Fruit fly (Drosophila melanogaster) Kc167 (cell line): ENCODE results near the gene Afti.

Experiments used
- Myc ChIP-seq: fragments of >200 bp; optimal IDR thresholded peaks from 2 replicates; lab custom pipeline; 2017; ENCODE audit warnings: missing external identifiers
- Sin3A ChIP-seq: fragments of >200 bp; optimal IDR thresholded peaks from 2 replicates; lab custom pipeline; 2018; ENCODE audit warnings: missing external identifiers
- h ChIP-seq: fragments of >200 bp; optimal IDR thresholded peaks from 3 replicates; lab custom pipeline; 2018; ENCODE audit warnings: missing external identifiers
- insv ChIP-seq: fragments of >200 bp; optimal IDR thresholded peaks from 3 replicates; lab custom pipeline; 2018; ENCODE audit warnings: missing external identifiers
- psq ChIP-seq: fragments of >200 bp; optimal IDR thresholded peaks from 2 replicates; lab custom pipeline; 2017; ENCODE audit warnings: missing external identifiers
- ttk ChIP-seq: sonication (Bioruptor generic); optimal IDR thresholded peaks from 2 replicates; lab custom pipeline; 2017; ENCODE audit warnings: missing external identifiers

Afti gene

DNA sequence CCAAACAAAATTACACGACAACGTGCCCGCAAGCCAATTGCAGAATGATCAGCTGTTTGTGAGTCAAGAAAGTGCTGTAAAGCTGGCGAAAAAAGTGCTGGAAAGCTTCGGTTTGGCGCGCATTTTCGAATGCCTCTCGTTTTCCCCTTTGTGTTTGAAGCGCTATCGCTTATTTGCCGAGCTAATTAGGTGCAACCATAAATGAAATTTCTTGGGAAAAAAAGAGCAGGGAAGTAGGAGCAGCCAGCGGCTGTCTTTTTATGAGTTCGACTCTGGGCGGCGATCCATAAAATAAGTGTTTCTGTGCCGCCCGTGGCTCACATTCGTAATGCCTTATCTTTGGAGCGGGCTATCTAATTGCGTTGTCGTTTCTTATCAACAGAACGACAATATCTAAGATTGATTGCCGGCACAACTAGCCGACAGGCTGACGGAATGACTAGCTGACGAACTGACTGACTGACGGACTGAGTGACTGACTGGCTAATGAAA is 35.3 kb upstream of the Afti start, which contains the start of gene Dnaaf5:
TSS of gene Dnaaf5 (minus strand) at position 46 of the 492 bp plus-strand sequence.
- TF ChIP-seq h (lab: Kevin White, UChicago), result no peak
- TF ChIP-seq psq (lab: Kevin White, UChicago), result no peak
- no peak for TF ChIP-seq Myc (lab: Kevin White, UChicago)
- no peak for TF ChIP-seq Sin3A (lab: Kevin White, UChicago)
- TF ChIP-seq insv, result no peak
- TF ChIP-seq ttk (lab: Kevin White, UChicago), result no peak

DNA sequence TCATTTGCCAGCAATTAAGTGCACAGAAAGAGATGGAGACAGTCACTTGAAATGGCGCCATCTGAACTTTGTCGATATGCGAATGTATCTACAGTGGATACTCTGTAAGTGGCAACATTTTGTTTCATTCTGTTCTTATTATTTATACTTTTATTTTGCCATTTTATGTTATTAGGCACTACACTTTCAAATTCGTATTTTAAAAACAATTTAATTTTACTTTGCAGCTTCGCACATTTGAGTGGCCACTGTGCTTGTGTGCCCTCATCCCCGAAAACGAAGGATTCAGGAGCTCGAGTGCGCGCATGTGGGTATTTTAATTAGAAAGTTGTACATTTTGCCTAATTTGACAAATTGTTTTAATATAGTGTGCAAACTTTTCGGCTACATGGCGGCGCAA is 30.9 kb upstream of the Afti start:
- TF ChIP-seq insv, result no peak

dm6 chr3R:14356619-14357018 is 30.1 kb upstream of the Afti start:
- TF ChIP-seq Myc (lab: Kevin White, UChicago) (no peak), psq (lab: Kevin White, UChicago) (no peak)

DNA sequence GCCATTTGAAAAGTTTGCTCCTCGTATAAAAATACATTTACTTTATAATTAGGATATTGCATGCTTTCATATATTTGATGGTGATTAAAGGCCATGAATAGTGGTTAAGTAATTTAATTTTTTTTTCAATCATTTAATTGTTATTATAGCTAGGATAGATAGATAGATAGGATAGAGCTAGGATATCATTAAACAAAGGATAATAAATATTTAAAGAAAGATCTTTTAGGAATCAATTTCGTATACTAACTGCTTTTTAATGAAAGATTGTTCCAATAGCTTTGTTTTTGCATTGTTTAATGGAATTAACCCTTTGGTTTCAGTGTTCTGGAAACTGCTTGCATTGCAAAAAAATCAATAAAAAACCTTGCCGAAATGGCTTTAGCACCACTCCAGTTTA is 28.1 kb upstream of the Afti start:
- TF ChIP-seq Sin3A (lab: Kevin White, UChicago), result no peak
- TF ChIP-seq h (lab: Kevin White, UChicago), result no peak
- no peak for TF ChIP-seq ttk (lab: Kevin White, UChicago)
- no peak for TF ChIP-seq psq (lab: Kevin White, UChicago)
- no peak for TF ChIP-seq insv
- no peak for TF ChIP-seq Myc (lab: Kevin White, UChicago)

- TF ChIP-seq ttk (lab: Kevin White, UChicago) (no peak), psq (lab: Kevin White, UChicago) (no peak), Myc (lab: Kevin White, UChicago) (no peak), insv (no peak), Sin3A (lab: Kevin White, UChicago) (no peak), h (lab: Kevin White, UChicago) (no peak)
These were observed 27.3 kb upstream of the Afti start for dm6 chr3R:14353733-14354152.

DNA sequence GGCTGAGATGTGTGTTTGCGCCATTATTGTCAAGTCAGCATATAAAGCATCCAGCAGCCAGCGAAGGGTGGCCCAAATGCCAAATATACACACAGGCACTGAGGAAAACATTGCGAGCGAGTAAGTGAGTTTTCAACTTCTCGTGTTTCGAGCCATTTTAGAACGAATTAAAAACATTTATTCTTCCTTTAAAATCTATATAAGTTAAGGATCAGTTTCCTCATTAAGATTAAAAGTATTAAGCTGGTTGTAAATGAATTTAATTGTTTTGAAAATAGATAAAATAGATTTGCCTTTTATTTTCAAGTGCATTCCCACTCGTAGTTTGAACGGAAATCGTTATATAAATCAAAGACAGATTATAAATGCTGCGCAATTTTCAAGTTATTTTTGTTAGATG is 24.9 kb upstream of the Afti start:
- TF ChIP-seq ttk (lab: Kevin White, UChicago), result no peak
- no peak for TF ChIP-seq insv
- TF ChIP-seq Myc (lab: Kevin White, UChicago), result no peak
- no peak for TF ChIP-seq Sin3A (lab: Kevin White, UChicago)

DNA sequence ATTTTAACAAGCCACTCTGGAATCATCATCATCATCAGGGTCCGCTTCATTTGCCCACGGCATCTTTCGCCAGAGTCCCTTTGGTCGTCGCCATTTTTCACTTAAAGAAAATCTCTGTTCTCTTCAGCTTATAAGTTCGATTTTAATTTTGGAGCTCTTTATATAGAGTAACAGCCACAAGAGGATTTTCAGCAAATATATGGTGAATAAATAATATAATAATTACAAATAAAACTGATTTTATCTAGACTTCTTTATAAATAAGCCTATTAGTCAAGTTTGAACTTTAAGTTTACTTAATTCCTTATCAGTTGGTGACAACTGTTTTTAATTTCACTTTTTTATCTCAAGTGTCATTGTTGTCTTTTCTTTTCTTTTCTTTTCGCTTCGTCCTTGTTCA is 22.0 kb upstream of the Afti start:
- TF ChIP-seq Myc (lab: Kevin White, UChicago) (no peak), h (lab: Kevin White, UChicago) (no peak), insv (no peak), ttk (lab: Kevin White, UChicago) (no peak), Sin3A (lab: Kevin White, UChicago) (no peak), psq (lab: Kevin White, UChicago) (no peak)

DNA sequence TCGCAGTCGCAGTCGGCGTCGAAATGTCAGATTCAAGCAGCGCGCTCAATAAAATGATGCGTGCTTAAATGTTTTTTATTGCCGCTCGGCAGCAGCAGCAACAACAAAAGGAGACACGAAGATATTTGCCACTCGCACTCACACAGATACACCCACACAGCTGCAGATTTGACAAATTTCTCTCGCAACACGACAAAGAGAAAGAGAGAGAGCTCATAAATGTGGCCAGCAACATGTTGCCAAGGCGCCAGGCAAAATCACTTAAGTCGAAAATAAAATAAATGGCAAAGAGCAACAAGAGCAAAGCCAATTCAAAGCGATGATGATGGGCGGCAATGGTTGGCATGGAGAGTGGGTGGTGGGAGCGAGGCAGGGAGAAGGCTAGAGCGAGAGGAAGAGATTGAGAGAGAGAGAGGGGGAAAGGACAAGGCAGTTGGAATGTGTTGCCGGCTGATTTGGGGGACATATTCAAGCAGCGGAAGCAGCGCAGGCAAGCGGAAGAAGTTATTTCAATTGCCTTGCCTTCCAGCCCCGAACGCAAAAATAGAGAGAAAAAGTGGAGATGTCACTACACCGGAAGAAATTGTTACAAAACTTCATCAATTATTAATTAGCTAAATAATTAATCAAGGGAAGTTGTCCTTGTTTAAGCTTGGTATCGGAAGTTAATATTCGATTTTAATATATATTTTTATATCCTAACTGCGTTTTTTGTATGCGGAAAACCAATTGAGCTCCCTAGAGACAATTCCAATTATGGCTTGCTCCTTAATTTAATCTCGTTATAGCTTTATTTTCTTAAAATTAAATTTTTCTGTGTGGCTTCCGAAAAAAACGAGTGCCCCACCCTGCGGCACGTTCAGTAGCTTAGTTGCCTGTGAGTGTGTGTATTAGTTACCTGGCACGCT is 20.6 kb upstream of the Afti start:
- no peak for TF ChIP-seq Myc (lab: Kevin White, UChicago)
- TF ChIP-seq insv, result no peak
- no peak for TF ChIP-seq h (lab: Kevin White, UChicago)
- TF ChIP-seq ttk (lab: Kevin White, UChicago), result no peak
- TF ChIP-seq Sin3A (lab: Kevin White, UChicago), result no peak
- no peak for TF ChIP-seq psq (lab: Kevin White, UChicago)

- TF ChIP-seq Sin3A (lab: Kevin White, UChicago) (no peak), psq (lab: Kevin White, UChicago) (no peak), Myc (lab: Kevin White, UChicago) (no peak), h (lab: Kevin White, UChicago) (no peak), ttk (lab: Kevin White, UChicago) (no peak), insv (no peak)
These were observed 18.3 kb upstream of the Afti start for dm6 chr3R:14344767-14345166.

- no peak for TF ChIP-seq Sin3A (lab: Kevin White, UChicago)
- no peak for TF ChIP-seq insv
- TF ChIP-seq ttk (lab: Kevin White, UChicago), result no peak
- no peak for TF ChIP-seq Myc (lab: Kevin White, UChicago)
- TF ChIP-seq psq (lab: Kevin White, UChicago), result no peak
- no peak for TF ChIP-seq h (lab: Kevin White, UChicago)
These were observed 9.0 kb upstream of the Afti start for dm6 chr3R:14335504-14335903.

dm6 chr3R:14332735-14333134 is 6.2 kb upstream of the Afti start:
- TF ChIP-seq Myc (lab: Kevin White, UChicago), result no peak

DNA sequence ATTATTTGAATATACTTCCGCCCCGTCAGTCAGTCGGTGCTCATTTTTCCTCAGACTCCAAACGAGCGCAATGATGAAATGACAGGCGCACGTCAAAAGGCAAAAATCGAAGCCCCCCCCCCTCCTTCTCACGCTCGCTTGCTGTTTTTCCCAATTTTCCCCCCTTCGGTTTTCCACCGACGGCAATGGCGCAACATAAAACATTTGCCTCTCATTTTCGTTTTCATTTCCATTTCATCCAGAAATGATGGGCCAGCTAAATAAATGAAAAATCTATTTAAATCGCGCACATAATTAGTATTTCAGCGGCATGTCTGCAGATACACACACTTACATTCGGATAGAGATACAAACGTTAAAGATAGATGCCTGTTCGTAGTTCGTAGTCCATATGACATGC is 5.0 kb upstream of the Afti start:
- no peak for TF ChIP-seq ttk (lab: Kevin White, UChicago)
- no peak for TF ChIP-seq Sin3A (lab: Kevin White, UChicago)
- TF ChIP-seq Myc (lab: Kevin White, UChicago), result no peak
- TF ChIP-seq h (lab: Kevin White, UChicago), result no peak
- no peak for TF ChIP-seq psq (lab: Kevin White, UChicago)
- no peak for TF ChIP-seq insv
